Fruit fly (Drosophila melanogaster) whole organism, embryonic: ENCODE results near the gene fend.
A peak's percentile ranks its signal among the peaks of the same experiment; 100 is the strongest.

Experiments used
- Abd-B ChIP-seq: fragments of 200-800 bp; sonication (Bioruptor generic); optimal IDR thresholded peaks from 2 replicates; lab custom pipeline; 2018; ENCODE audit warnings: missing biosample characterization, mild to moderate bottlenecking, missing genetic modification characterization, moderate library complexity
- Antp ChIP-seq: fragments of 200-800 bp; sonication (Bioruptor generic); optimal IDR thresholded peaks from 3 replicates; lab custom pipeline; 2016; ENCODE audit warnings: missing biosample characterization, missing genetic modification characterization
- Asciz ChIP-seq: fragments of 200-800 bp; sonication (Bioruptor generic); optimal IDR thresholded peaks from 2 replicates; lab custom pipeline; 2017; ENCODE audit warnings: missing biosample characterization, mild to moderate bottlenecking, missing genetic modification characterization, missing genetic modification reagents
- Bgb ChIP-seq: fragments of 200-800 bp; sonication (Bioruptor generic); IDR thresholded peaks from 2 replicates; pipeline ENCODE4 v1.3.6; 2022; ENCODE audit warnings: missing biosample characterization, missing genetic modification characterization; ENCODE audit not compliant: partially characterized antibody
- CG10321 ChIP-seq: fragments of 200-800 bp; sonication (Bioruptor generic); IDR thresholded peaks from 2 replicates; pipeline ENCODE4 v1.3.6; 2022; ENCODE audit warnings: missing biosample characterization, missing genetic modification characterization
- CG10565 ChIP-seq: fragments of 200-800 bp; sonication (Bioruptor generic); optimal IDR thresholded peaks from 3 replicates; lab custom pipeline; 2016; ENCODE audit warnings: missing biosample characterization, mild to moderate bottlenecking, missing genetic modification characterization
- CG10959 ChIP-seq: fragments of 200-800 bp; sonication (Bioruptor generic); IDR thresholded peaks from 2 replicates; pipeline ENCODE4 v1.3.6; 2022; ENCODE audit warnings: missing biosample characterization, missing genetic modification characterization
- CG11085 ChIP-seq: fragments of 200-800 bp; sonication (Bioruptor generic); IDR thresholded peaks from 2 replicates; pipeline ENCODE4 v1.3.6; 2022; ENCODE audit warnings: missing biosample characterization, missing genetic modification characterization
- CG11695 ChIP-seq: fragments of 200-800 bp; sonication (Bioruptor generic); IDR thresholded peaks from 3 replicates; pipeline ENCODE4 v1.3.6; 2022; ENCODE audit warnings: missing biosample characterization, missing genetic modification characterization
- CG13296 ChIP-seq: fragments of 200-800 bp; sonication (Bioruptor generic); optimal IDR thresholded peaks from 3 replicates; lab custom pipeline; 2018; ENCODE audit warnings: missing biosample characterization, mild to moderate bottlenecking, missing genetic modification characterization
- CG13624 ChIP-seq: fragments of 200-800 bp; sonication (Bioruptor generic); optimal IDR thresholded peaks from 2 replicates; lab custom pipeline; 2016; ENCODE audit warnings: missing biosample characterization, missing genetic modification characterization
- CG14710 ChIP-seq: fragments of 200-800 bp; sonication (Bioruptor generic); optimal IDR thresholded peaks from 3 replicates; lab custom pipeline; 2019; ENCODE audit warnings: missing biosample characterization, mild to moderate bottlenecking, missing genetic modification characterization, moderate library complexity
- CG15011 ChIP-seq: fragments of 200-800 bp; sonication (Bioruptor generic); optimal IDR thresholded peaks from 3 replicates; lab custom pipeline; 2018; ENCODE audit warnings: missing biosample characterization, mild to moderate bottlenecking, missing genetic modification characterization
- CG2202 ChIP-seq: fragments of 200-800 bp; sonication (Bioruptor generic); optimal IDR thresholded peaks from 2 replicates; lab custom pipeline; 2018; ENCODE audit warnings: missing biosample characterization, mild to moderate bottlenecking, missing genetic modification characterization
- CG32532 ChIP-seq: fragments of 200-800 bp; sonication (Bioruptor generic); IDR thresholded peaks from 2 replicates; pipeline ENCODE4 v1.3.6; 2022; ENCODE audit warnings: missing biosample characterization, missing genetic modification characterization
- CG32772 ChIP-seq: fragments of 200-800 bp; sonication (Bioruptor generic); IDR thresholded peaks from 2 replicates; pipeline ENCODE4 v1.3.6; 2022; ENCODE audit warnings: missing biosample characterization, missing genetic modification characterization
- CG3407 ChIP-seq: fragments of 200-800 bp; sonication (Bioruptor generic); optimal IDR thresholded peaks from 2 replicates; lab custom pipeline; 2018; ENCODE audit warnings: missing biosample characterization, mild to moderate bottlenecking, missing genetic modification characterization
- CG42726 ChIP-seq: fragments of 200-800 bp; sonication (Bioruptor generic); IDR thresholded peaks from 2 replicates; pipeline ENCODE4 v1.3.6; 2022; ENCODE audit warnings: missing biosample characterization, missing genetic modification characterization; ENCODE audit not compliant: partially characterized antibody
- CG6272 ChIP-seq: fragments of 200-800 bp; sonication (Bioruptor generic); IDR thresholded peaks from 2 replicates; pipeline ENCODE4 v1.3.6; 2022; ENCODE audit warnings: missing biosample characterization, missing genetic modification characterization
- CG7271 ChIP-seq: fragments of 200-800 bp; sonication (Bioruptor generic); optimal IDR thresholded peaks from 2 replicates; lab custom pipeline; 2018; ENCODE audit warnings: missing biosample characterization, mild to moderate bottlenecking, missing genetic modification characterization, moderate library complexity
- CG7745 ChIP-seq: fragments of 200-800 bp; sonication (Bioruptor generic); optimal IDR thresholded peaks from 2 replicates; lab custom pipeline; 2018; ENCODE audit warnings: missing biosample characterization, mild to moderate bottlenecking, missing genetic modification characterization, moderate library complexity
- CG7839 ChIP-seq: fragments of 200-800 bp; sonication (Bioruptor generic); optimal IDR thresholded peaks from 3 replicates; lab custom pipeline; 2018; ENCODE audit warnings: missing biosample characterization, mild to moderate bottlenecking, missing genetic modification characterization, moderate library complexity
- D19A ChIP-seq: fragments of 200-800 bp; optimal IDR thresholded peaks from 3 replicates; lab custom pipeline; 2019; ENCODE audit warnings: missing biosample characterization, mild to moderate bottlenecking, missing genetic modification characterization, moderate library complexity
- E2f1 ChIP-seq: fragments of 200-800 bp; sonication (Bioruptor generic); IDR thresholded peaks from 2 replicates; pipeline ENCODE4 v1.3.6; 2022; ENCODE audit warnings: missing biosample characterization, missing genetic modification characterization
- Ets65A ChIP-seq: fragments of 200-800 bp; sonication (Bioruptor generic); peaks from one replicate; lab custom pipeline; 2016; ENCODE audit warnings: missing biosample characterization, missing genetic modification characterization
- HLH4C ChIP-seq: fragments of 200-800 bp; sonication (Bioruptor generic); IDR thresholded peaks from 3 replicates; pipeline ENCODE4 v1.3.6; 2022; ENCODE audit warnings: missing biosample characterization, missing genetic modification characterization; ENCODE audit not compliant: partially characterized antibody
- MTF-1 ChIP-seq: fragments of 200-800 bp; sonication (Bioruptor generic); optimal IDR thresholded peaks from 2 replicates; lab custom pipeline; 2018; ENCODE audit warnings: missing biosample characterization, mild to moderate bottlenecking, missing genetic modification characterization, borderline replicate concordance
- Med ChIP-seq: fragments of 200-800 bp; sonication (Bioruptor generic); peaks from one replicate; lab custom pipeline; 2016; ENCODE audit warnings: missing biosample characterization, missing genetic modification characterization, mild to moderate bottlenecking, inconsistent platforms, moderate library complexity
- Myb ChIP-seq: fragments of 200-800 bp; sonication (Bioruptor generic); optimal IDR thresholded peaks from 2 replicates; lab custom pipeline; 2016; ENCODE audit warnings: missing biosample characterization, missing genetic modification characterization
- Oaz ChIP-seq: fragments of 200-800 bp; sonication (Bioruptor generic); IDR thresholded peaks from 2 replicates; pipeline ENCODE4 v1.3.6; 2022; ENCODE audit warnings: missing biosample characterization, missing genetic modification characterization
- Opbp ChIP-seq: fragments of 200-800 bp; sonication (Bioruptor generic); IDR thresholded peaks from 3 replicates; pipeline ENCODE4 v1.3.6; 2022; ENCODE audit warnings: missing biosample characterization, missing genetic modification characterization; ENCODE audit not compliant: partially characterized antibody
- Spps ChIP-seq: fragments of 200-800 bp; sonication (Bioruptor generic); optimal IDR thresholded peaks from 2 replicates; lab custom pipeline; 2018; ENCODE audit warnings: missing biosample characterization, mild to moderate bottlenecking, missing genetic modification characterization
- abd-A ChIP-seq: fragments of 200-800 bp; sonication (Bioruptor generic); optimal IDR thresholded peaks from 3 replicates; lab custom pipeline; 2019; ENCODE audit warnings: missing biosample characterization, mild to moderate bottlenecking, missing genetic modification characterization, moderate library complexity
- ase ChIP-seq: fragments of 200-800 bp; sonication (Bioruptor generic); IDR thresholded peaks from 3 replicates; pipeline ENCODE4 v1.3.6; 2022; ENCODE audit warnings: missing biosample characterization, missing genetic modification characterization
- chif ChIP-seq, 2 experiments: fragments of 200-800 bp; sonication (Bioruptor generic); optimal IDR thresholded peaks; 3 replicates each; lab custom pipeline; 2016; ENCODE audit warnings: missing biosample characterization in 2 of 2, missing genetic modification characterization in 2 of 2
- chinmo ChIP-seq: fragments of 200-800 bp; sonication (Bioruptor generic); IDR thresholded peaks from 4 replicates; pipeline ENCODE4 v1.3.6; 2022; ENCODE audit warnings: missing biosample characterization, missing genetic modification characterization; ENCODE audit not compliant: partially characterized antibody
- fd102C ChIP-seq: fragments of 200-800 bp; sonication (Bioruptor generic); optimal IDR thresholded peaks from 2 replicates; lab custom pipeline; 2018; ENCODE audit warnings: missing biosample characterization, mild to moderate bottlenecking, missing genetic modification characterization, moderate library complexity
- lmd ChIP-seq: fragments of 200-800 bp; sonication (Bioruptor generic); IDR thresholded peaks from 2 replicates; pipeline ENCODE4 v1.3.6; 2022; ENCODE audit warnings: missing biosample characterization, missing genetic modification characterization
- nau ChIP-seq: fragments of 200-800 bp; sonication (Bioruptor generic); optimal IDR thresholded peaks from 3 replicates; lab custom pipeline; 2017; ENCODE audit warnings: missing biosample characterization, mild to moderate bottlenecking, missing genetic modification characterization, missing genetic modification reagents
- p53 ChIP-seq: fragments of 200-800 bp; sonication (Bioruptor generic); optimal IDR thresholded peaks from 2 replicates; lab custom pipeline; 2016; ENCODE audit warnings: missing biosample characterization, missing genetic modification characterization
- pan ChIP-seq, 4 experiments: fragments of >200 bp in 3 of 4; fragments of 200-800 bp in 1 of 4; sonication (Bioruptor generic) in 1 of 4; optimal IDR thresholded peaks in 3 of 4; IDR thresholded peaks in 1 of 4; 2 replicates each; pipeline versions ENCODE4 v1.3.6 to Lab custom; 2017 to 2022; ENCODE audit warnings: missing biosample characterization in 2 of 4, missing genetic modification characterization in 2 of 4, mixed read lengths in 1 of 4
- phol ChIP-seq: fragments of 200-800 bp; sonication (Bioruptor generic); optimal IDR thresholded peaks from 3 replicates; lab custom pipeline; 2018; ENCODE audit warnings: missing biosample characterization, mild to moderate bottlenecking, missing genetic modification characterization, moderate library complexity
- pzg ChIP-seq: fragments of 200-800 bp; sonication (Bioruptor generic); optimal IDR thresholded peaks from 3 replicates; lab custom pipeline; 2018; ENCODE audit warnings: missing biosample characterization, mild to moderate bottlenecking, missing genetic modification characterization, moderate library complexity
- run ChIP-seq: fragments of 200-800 bp; sonication (Bioruptor generic); optimal IDR thresholded peaks from 3 replicates; lab custom pipeline; 2018; ENCODE audit warnings: missing biosample characterization, mild to moderate bottlenecking, missing genetic modification characterization
- slbo ChIP-seq: fragments of 200-800 bp; sonication (Bioruptor generic); IDR thresholded peaks from 2 replicates; pipeline ENCODE4 v1.3.6; 2022; ENCODE audit warnings: missing biosample characterization, missing genetic modification characterization
- tx ChIP-seq: fragments of 200-800 bp; sonication (Bioruptor generic); optimal IDR thresholded peaks from 2 replicates; lab custom pipeline; 2016; ENCODE audit warnings: missing biosample characterization, missing genetic modification characterization
- unpg ChIP-seq: fragments of 200-800 bp; sonication (Bioruptor generic); optimal IDR thresholded peaks from 3 replicates; lab custom pipeline; 2018; ENCODE audit warnings: missing biosample characterization, mild to moderate bottlenecking, missing genetic modification characterization, moderate library complexity
- wor ChIP-seq: fragments of 200-800 bp; sonication (Bioruptor generic); IDR thresholded peaks from 2 replicates; pipeline ENCODE4 v1.3.6; 2022; ENCODE audit warnings: missing biosample characterization, missing genetic modification characterization
- zen ChIP-seq: fragments of 200-800 bp; sonication (Bioruptor generic); optimal IDR thresholded peaks from 3 replicates; lab custom pipeline; 2018; ENCODE audit warnings: missing biosample characterization, mild to moderate bottlenecking, missing genetic modification characterization, moderate library complexity
- zf30C ChIP-seq: fragments of 200-800 bp; sonication (Bioruptor generic); optimal IDR thresholded peaks from 3 replicates; lab custom pipeline; 2018; ENCODE audit warnings: missing biosample characterization, mild to moderate bottlenecking, missing genetic modification characterization

The fend gene

dm6 chrX:9106775-9107283 lies 28.1 kb downstream of the fend start, which contains the start of gene Arfrp1 (continued):
- TF ChIP-seq CG32532 (GFP tag; lab: Robert Waterston, UW) (peak; percentile 47; the same call in 1 of the 2 replicates), CG7839 (no peak), tx (no peak), CG2202 (tag; lab: Kevin White, UChicago) (no peak), zf30C (GFP tag; lab: Kevin White, UChicago) (no peak), pzg (peak; percentile 27), Opbp (GFP tag; lab: Robert Waterston, UW) (peak; percentile 90), HLH4C (GFP tag; lab: Robert Waterston, UW) (peak; percentile 63; the same call in 2 of the 3 replicates), lmd (GFP tag; lab: Robert Waterston, UW) (no peak), abd-A (no peak), fd102C (GFP tag; lab: Kevin White, UChicago) (no peak), Antp (GFP tag; lab: Kevin White, UChicago) (no peak), CG14710 (tag; lab: Kevin White, UChicago) (peak; percentile 47), p53 (GFP tag; lab: Kevin White, UChicago) (no peak), CG10959 (GFP tag; lab: Robert Waterston, UW) (no peak), Med (GFP tag; lab: Kevin White, UChicago) (peak; percentile 54), unpg (GFP tag; lab: Kevin White, UChicago) (no peak), CG13296 (no peak), nau (no peak), ase (GFP tag; lab: Robert Waterston, UW) (no peak), pan (optimal IDR thresholded peaks at IDR 0.05; lab: Kevin White, UChicago) (no peak), pan (GFP tag; optimal IDR thresholded peaks at IDR 0.05 in 1 of 2, IDR thresholded peaks at IDR 0.05 in 1 of 2) (no peak), chif (GFP tag; optimal IDR thresholded peaks at IDR 0.05; lab: Kevin White, UChicago) (no peak), CG32772 (GFP tag; lab: Robert Waterston, UW) (no peak), wor (GFP tag; lab: Robert Waterston, UW) (no peak), Asciz (GFP tag; lab: Kevin White, UChicago) (no peak), MTF-1 (no peak), CG7745 (no peak), run (no peak), CG11695 (GFP tag; lab: Robert Waterston, UW) (no peak), Abd-B (GFP tag; lab: Kevin White, UChicago) (peak; percentile 51), CG42726 (GFP tag; lab: Robert Waterston, UW) (peak; percentile 73), zen (tag; lab: Kevin White, UChicago) (no peak), CG13624 (GFP tag; lab: Kevin White, UChicago) (no peak), CG6272 (GFP tag; lab: Robert Waterston, UW) (no peak), CG11085 (no peak), Bgb (GFP tag; lab: Robert Waterston, UW) (peak; percentile 80), CG7271 (tag; lab: Kevin White, UChicago) (no peak), CG10565 (GFP tag; lab: Kevin White, UChicago) (no peak), Myb (GFP tag; lab: Kevin White, UChicago) (no peak), Oaz (GFP tag; lab: Robert Waterston, UW) (no peak), chinmo (0 out of 4 replicates have a peak, but pooled peaks have one; percentile 72), Ets65A (GFP tag; lab: Kevin White, UChicago) (peak; percentile 89), D19A (tag; lab: Kevin White, UChicago) (no peak), CG3407 (GFP tag; lab: Kevin White, UChicago) (no peak), E2f1 (GFP tag; lab: Robert Waterston, UW) (no peak), phol (tag; lab: Kevin White, UChicago) (peak; percentile 29), CG15011 (GFP tag; lab: Kevin White, UChicago) (no peak), Spps (tag; lab: Kevin White, UChicago) (no peak), CG10321 (GFP tag; lab: Robert Waterston, UW) (no peak), slbo (GFP tag; lab: Robert Waterston, UW) (peak; percentile 61; the same call in 1 of the 2 replicates)
